Worm (Caenorhabditis elegans): Measurements from ENCODE around the gene F48A11.4.
A peak's percentile ranks its signal among the peaks of the same experiment; 100 is the strongest.

The F48A11.4 gene

DNA sequence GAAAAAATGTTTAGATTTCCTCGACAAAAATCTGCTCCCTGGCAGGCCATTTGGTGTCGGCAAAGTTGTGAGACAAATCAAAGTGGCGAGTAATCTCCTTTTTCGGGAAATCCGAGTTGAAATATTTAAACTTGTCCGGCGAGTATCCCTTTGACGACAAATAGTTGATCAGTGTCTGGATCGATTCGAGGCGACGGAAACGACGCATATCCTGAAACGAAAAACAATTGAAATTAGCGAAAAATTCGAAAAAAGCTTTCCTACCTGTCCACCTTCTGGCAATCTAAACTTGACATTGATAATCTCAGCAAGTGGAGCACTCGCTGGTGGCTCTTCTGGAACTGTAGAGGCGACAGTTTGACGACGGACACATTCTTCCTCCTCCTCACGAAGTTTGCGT, 887 bp upstream of the F48A11.4 start:
- no peak for TF ChIP-seq ceh-44 (GFP tag; IDR thresholded peaks at IDR 0.05)
- no peak for TF ChIP-seq aly-2 (tag; optimal IDR thresholded peaks at IDR 0.05)
- no peak for TF ChIP-seq ces-1 (GFP tag; optimal IDR thresholded peaks at IDR 0.05)
- TF ChIP-seq spr-1 (tag; optimal IDR thresholded peaks at IDR 0.05): no peak
- no peak for TF ChIP-seq ctbp-1 (GFP tag; IDR thresholded peaks at IDR 0.05)
- peak; percentile 97 for TF ChIP-seq aha-1 (tag)
- TF ChIP-seq snpc-4 (tag; optimal IDR thresholded peaks at IDR 0.05): no peak

DNA sequence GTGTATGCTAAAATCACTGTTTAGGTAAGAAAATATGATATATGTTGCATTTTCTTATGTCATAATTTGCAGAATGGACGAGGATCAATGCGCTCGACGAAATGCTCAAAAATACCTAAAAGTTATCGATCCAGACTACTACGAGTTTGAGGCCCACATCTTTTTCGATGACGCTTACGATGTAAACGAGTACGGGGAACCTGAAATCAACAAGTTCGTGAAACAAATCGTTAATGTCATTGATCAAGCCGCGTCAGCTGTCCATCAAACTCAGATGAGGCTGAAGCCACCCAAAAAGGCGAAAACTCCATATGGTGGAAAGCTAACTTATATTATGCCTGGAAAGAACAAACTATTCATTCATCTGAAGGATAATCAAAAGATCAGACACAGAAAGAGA, 8.3 kb downstream of the F48A11.4 start:
- TF ChIP-seq aha-1 (tag) (peak; percentile 92), Y48G9A.11 (GFP tag; IDR thresholded peaks at IDR 0.05) (no peak)

DNA sequence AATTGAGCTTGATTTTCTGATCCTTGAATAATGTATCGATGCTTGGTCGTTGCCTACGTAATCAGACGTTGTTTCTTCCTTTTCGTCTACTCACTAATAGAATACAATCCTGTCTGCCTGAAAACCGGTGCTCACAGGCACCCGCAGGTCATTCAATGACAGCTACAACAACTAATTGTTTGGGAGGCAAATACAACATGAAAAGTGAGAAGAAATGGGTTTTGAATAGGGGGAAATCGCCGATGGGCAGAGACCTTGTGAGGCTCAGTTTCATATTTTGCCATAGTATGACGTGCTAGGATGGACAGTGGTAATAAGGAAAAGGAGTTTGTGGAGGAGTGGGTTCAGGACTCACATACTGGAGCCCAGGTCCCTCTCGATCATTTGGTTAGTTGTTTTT, 19.7 kb downstream of the F48A11.4 start, which contains the start of gene chs-2:
chs-2 (plus strand) TSS at position 301 of the 400 bp plus-strand sequence.
- TF ChIP-seq nhr-237 (tag; optimal IDR thresholded peaks at IDR 0.05) (no peak), T20F7.1 (GFP tag; optimal IDR thresholded peaks at IDR 0.05) (no peak), spr-1 (tag; optimal IDR thresholded peaks at IDR 0.05) (no peak), egl-27 (tag; optimal IDR thresholded peaks at IDR 0.05) (no peak), set-16 (GFP tag; IDR thresholded peaks at IDR 0.05) (no peak), jun-1 (tag; optimal IDR thresholded peaks at IDR 0.05) (no peak), ces-1 (GFP tag; optimal IDR thresholded peaks at IDR 0.05) (no peak), mdt-29 (GFP tag; IDR thresholded peaks at IDR 0.05) (no peak), snpc-1.2 (GFP tag; IDR thresholded peaks at IDR 0.05) (no peak), Y75B8A.6 (GFP tag; IDR thresholded peaks at IDR 0.05) (no peak), nhr-41 (GFP tag; IDR thresholded peaks at IDR 0.05) (no peak), vab-7 (GFP tag; IDR thresholded peaks at IDR 0.05) (no peak), duxl-1 (tag; optimal IDR thresholded peaks at IDR 0.05; ENCODE audit: poor library complexity) (no peak), nhr-102 (tag; optimal IDR thresholded peaks at IDR 0.05) (no peak), ceh-28 (tag; optimal IDR thresholded peaks at IDR 0.05) (no peak), gei-8 (GFP tag; optimal IDR thresholded peaks at IDR 0.05) (no peak), lir-3 (tag; optimal IDR thresholded peaks at IDR 0.05) (no peak), mdl-1 (tag; optimal IDR thresholded peaks at IDR 0.05) (no peak), daf-8 (GFP tag; IDR thresholded peaks at IDR 0.05) (no peak)

DNA sequence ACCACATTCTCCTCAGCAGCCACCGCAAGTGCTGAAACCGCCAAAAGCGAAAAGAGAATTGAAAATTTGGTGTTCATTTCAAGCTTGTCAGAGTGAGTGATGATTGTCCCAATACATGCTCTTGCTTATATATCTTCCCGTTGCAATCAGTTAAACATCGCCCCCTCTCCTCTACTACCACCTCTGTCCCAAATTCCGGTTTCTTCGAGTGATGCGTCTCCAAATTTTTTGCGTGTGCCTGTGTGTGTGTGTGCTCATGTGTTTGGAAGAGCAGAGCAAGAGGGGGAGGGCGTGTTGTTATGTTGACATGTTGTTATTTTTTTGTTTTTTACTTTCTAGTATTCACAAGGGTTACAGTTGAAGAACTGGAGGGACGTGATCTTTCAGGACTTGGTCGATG, 22.0 kb downstream of the F48A11.4 start, which contains the start of gene abu-11:
abu-11 (minus strand) TSS at position 101 of the 400 bp plus-strand sequence.
- TF ChIP-seq lir-3 (tag; optimal IDR thresholded peaks at IDR 0.05): no peak
- TF ChIP-seq hif-1 (tag; optimal IDR thresholded peaks at IDR 0.05): no peak
- no peak for TF ChIP-seq egl-43 (GFP tag; IDR thresholded peaks at IDR 0.05)
- no peak for TF ChIP-seq jun-1 (tag; optimal IDR thresholded peaks at IDR 0.05)
- TF ChIP-seq ztf-11 (tag; optimal IDR thresholded peaks at IDR 0.05): no peak
- TF ChIP-seq hmg-1.1 (GFP tag; IDR thresholded peaks at IDR 0.05): no peak
- no peak for TF ChIP-seq mes-2 (tag; optimal IDR thresholded peaks at IDR 0.05; ENCODE audit: poor library complexity, severe bottlenecking)
- TF ChIP-seq ctbp-1 (GFP tag; IDR thresholded peaks at IDR 0.05): no peak
- TF ChIP-seq duxl-1 (tag; optimal IDR thresholded peaks at IDR 0.05; ENCODE audit: poor library complexity): no peak
- TF ChIP-seq egl-27 (tag; optimal IDR thresholded peaks at IDR 0.05): no peak
- no peak for TF ChIP-seq Y105C5A.15 (GFP tag; IDR thresholded peaks at IDR 0.05)
- no peak for TF ChIP-seq F37D6.2 (tag; optimal IDR thresholded peaks at IDR 0.05)
- no peak for TF ChIP-seq aha-1 (tag)
- TF ChIP-seq lin-15B (tag; optimal IDR thresholded peaks at IDR 0.05): no peak
- TF ChIP-seq daf-8 (GFP tag; IDR thresholded peaks at IDR 0.05): no peak
- TF ChIP-seq nhr-42 (GFP tag; IDR thresholded peaks at IDR 0.05): no peak

DNA sequence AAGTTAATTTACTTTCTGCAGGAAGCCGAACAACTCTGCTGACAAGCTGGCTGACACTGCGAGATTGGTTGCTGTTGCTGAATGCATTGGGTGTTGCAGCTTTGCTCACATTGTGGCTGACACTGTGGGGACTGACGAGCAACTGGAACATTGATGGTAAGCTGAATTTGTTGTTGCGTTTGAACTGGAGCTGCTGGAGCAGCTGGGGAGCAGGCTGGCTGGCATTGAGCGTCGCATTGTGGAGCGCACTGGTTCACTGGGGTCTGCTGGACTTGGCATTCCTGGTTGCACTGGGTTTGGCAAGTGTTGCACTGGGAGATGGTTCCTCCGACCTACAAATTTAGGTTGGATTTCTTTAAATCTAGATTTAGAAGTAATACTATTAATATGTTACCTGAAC, 23.8 kb downstream of the F48A11.4 start:
- TF ChIP-seq aha-1 (tag) (peak; percentile 13), lin-1 (GFP tag; IDR thresholded peaks at IDR 0.05) (no peak), set-16 (GFP tag; IDR thresholded peaks at IDR 0.05) (peak; percentile 52; the same call in 1 of the 2 replicates)

Data from whole organism, L4 larva.